Worm (Caenorhabditis elegans): ENCODE measurements around the gene ZK250.2.
"Not testable (repeated sequence)": the region's sequence is repeated elsewhere in the genome, so short reads cannot be mapped to it uniquely, and the experiment has no call there.

DNA sequence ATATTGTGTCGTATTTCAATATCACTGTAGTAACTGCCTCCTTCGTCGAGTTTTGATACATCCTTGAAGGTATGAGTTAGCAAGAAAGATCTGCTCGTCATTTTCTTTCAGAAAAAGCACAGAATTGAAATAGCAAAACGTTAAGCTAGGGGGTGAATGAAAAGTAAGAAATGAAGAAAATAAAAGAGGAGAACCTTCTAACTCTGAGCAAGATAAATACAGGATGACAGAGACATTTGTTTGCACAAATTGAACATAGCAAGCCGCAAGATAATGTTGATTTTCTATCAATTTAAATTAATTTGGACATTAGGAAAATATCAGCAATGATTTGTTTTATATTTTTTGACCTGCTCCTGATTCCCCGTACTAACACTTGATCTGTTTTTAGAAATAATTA is 7.1 kb downstream of the ZK250.2 start, which contains the start of gene math-49:
- TF ChIP-seq nfya-1 (tag; optimal IDR thresholded peaks at IDR 0.05; ENCODE audit: insufficient read depth); ceh-82 (tag; optimal IDR thresholded peaks at IDR 0.05); nhr-28 (tag; optimal IDR thresholded peaks at IDR 0.05); aly-2 (tag; optimal IDR thresholded peaks at IDR 0.05): not testable (repeated sequence)

Measured in whole organism, L3 larva.